Worm (Caenorhabditis elegans) whole organism, late embryonic: ENCODE measurements around the gene sma-5.

Experiments
- C38D4.7 ChIP-seq: fragments of 200-800 bp; sonication (Bioruptor generic); optimal IDR thresholded peaks from 2 replicates; lab custom pipeline; 2018; ENCODE audit warnings: mild to moderate bottlenecking, missing genetic modification characterization, moderate library complexity, missing compliant biosample characterization
- ceh-24 ChIP-seq: sonication (generic microtip); optimal IDR thresholded peaks from 2 replicates; lab custom pipeline; 2016; ENCODE audit warnings: mild to moderate bottlenecking, missing genetic modification characterization, missing compliant biosample characterization
- nhr-232 ChIP-seq: sonication (generic microtip); optimal IDR thresholded peaks from 2 replicates; lab custom pipeline; 2016; ENCODE audit warnings: missing genetic modification characterization, missing compliant biosample characterization
- sox-4 ChIP-seq: sonication (generic microtip); optimal IDR thresholded peaks from 2 replicates; lab custom pipeline; 2017; ENCODE audit warnings: mild to moderate bottlenecking, missing genetic modification characterization, inconsistent platforms, missing compliant biosample characterization
- syd-9 ChIP-seq: sonication (generic microtip); optimal IDR thresholded peaks from 2 replicates; lab custom pipeline; 2016; ENCODE audit warnings: mild to moderate bottlenecking, missing genetic modification characterization, moderate library complexity, missing compliant biosample characterization

- TF ChIP-seq sox-4 (no peak), ceh-24 (tag; lab: Kevin White, UChicago) (no peak), C38D4.7 (no peak), nhr-232 (no peak), syd-9 (tag; lab: Kevin White, UChicago) (no peak)
Measured at ce11 chrX:11965663-11966304, 39.6 kb downstream of the sma-5 start, which contains the start of gene sams-1.
